Worm (Caenorhabditis elegans): Measurements from ENCODE around the gene emb-9.

emb-9 gene

ce11 chrIII:9335076-9335475, 9.2 kb downstream of the emb-9 start:
- TF ChIP-seq blmp-1 (tag; optimal IDR thresholded peaks at IDR 0.05; ENCODE audit: insufficient read depth) (no peak), ztf-11 (tag; optimal IDR thresholded peaks at IDR 0.05) (no peak), nhr-11 (tag; optimal IDR thresholded peaks at IDR 0.05) (no peak), ceh-16 (tag; optimal IDR thresholded peaks at IDR 0.05) (no peak), lin-13 (GFP tag; optimal IDR thresholded peaks at IDR 0.05) (no peak), peb-1 (tag; optimal IDR thresholded peaks at IDR 0.05) (no peak), aly-2 (tag; optimal IDR thresholded peaks at IDR 0.05) (no peak), alr-1 (tag; optimal IDR thresholded peaks at IDR 0.05) (no peak), nhr-129 (tag; optimal IDR thresholded peaks at IDR 0.05) (no peak), sma-9 (GFP tag; optimal IDR thresholded peaks at IDR 0.05) (no peak), sma-9 (tag; optimal IDR thresholded peaks at IDR 0.05) (no peak)

ce11 chrIII:9334174-9334573, 10.1 kb downstream of the emb-9 start, which contains the start of gene elo-4:
elo-4 (minus strand) TSS chrIII:9334274.
- TF ChIP-seq aly-2 (tag; optimal IDR thresholded peaks at IDR 0.05), result no peak
- no peak for TF ChIP-seq crh-2 (tag; optimal IDR thresholded peaks at IDR 0.05)
- no peak for TF ChIP-seq sma-3 (GFP tag; optimal IDR thresholded peaks at IDR 0.05)
- TF ChIP-seq ceh-16 (tag; optimal IDR thresholded peaks at IDR 0.05), result no peak
- no peak for TF ChIP-seq R02D3.7 (tag; optimal IDR thresholded peaks at IDR 0.05)
- no peak for TF ChIP-seq gmeb-1 (tag; optimal IDR thresholded peaks at IDR 0.05)
- TF ChIP-seq ama-1 (optimal IDR thresholded peaks at IDR 0.05), result no peak
- no peak for TF ChIP-seq nhr-11 (tag; optimal IDR thresholded peaks at IDR 0.05)
- TF ChIP-seq sma-9 (GFP tag; optimal IDR thresholded peaks at IDR 0.05), result no peak
- no peak for TF ChIP-seq sma-9 (tag; optimal IDR thresholded peaks at IDR 0.05)

- TF ChIP-seq C34F6.9 (tag; optimal IDR thresholded peaks at IDR 0.05), result peak; percentile 24
- peak in 1 of 2 experiments; percentile 74 for TF ChIP-seq lsy-2 (tag; optimal IDR thresholded peaks at IDR 0.05)
- TF ChIP-seq ceh-16 (tag; optimal IDR thresholded peaks at IDR 0.05), result no peak
Observed at ce11 chrIII:9331084-9331564, 13.1 kb downstream of the emb-9 start, which contains the start of gene ufc-1. ufc-1 (plus strand) TSS chrIII:9331514.

- no peak for TF ChIP-seq ama-1 (optimal IDR thresholded peaks at IDR 0.05)
- no peak for TF ChIP-seq R02D3.7 (tag; optimal IDR thresholded peaks at IDR 0.05)
- no peak for TF ChIP-seq ceh-82 (tag; optimal IDR thresholded peaks at IDR 0.05)
Observed at ce11 chrIII:9329790-9330366, 14.4 kb downstream of the emb-9 start, which contains the start of gene ttr-5. ttr-5 (plus strand) TSS chrIII:9330316.

ce11 chrIII:9329266-9329665, 15.0 kb downstream of the emb-9 start, which contains the start of gene C40H1.3:
C40H1.3 (minus strand) TSS chrIII:9329366.
- TF ChIP-seq peb-1 (tag; optimal IDR thresholded peaks at IDR 0.05) (no peak), ama-1 (optimal IDR thresholded peaks at IDR 0.05) (no peak), ztf-1 (GFP tag; conservative IDR thresholded peaks at IDR 0.05) (no peak)

- TF ChIP-seq blmp-1 (tag; optimal IDR thresholded peaks at IDR 0.05; ENCODE audit: insufficient read depth) (no peak), skn-1 (tag; optimal IDR thresholded peaks at IDR 0.05) (no peak), lsy-2 (tag; optimal IDR thresholded peaks at IDR 0.05) (peak in 1 of 2 experiments; percentile 13), mbf-1 (tag; optimal IDR thresholded peaks at IDR 0.05) (no peak), egl-27 (tag; optimal IDR thresholded peaks at IDR 0.05) (no peak), nhr-10 (tag; optimal IDR thresholded peaks at IDR 0.05) (no peak), sem-4 (tag; optimal IDR thresholded peaks at IDR 0.05) (no peak), lin-11 (tag; optimal IDR thresholded peaks at IDR 0.05) (no peak), mab-5 (tag; optimal IDR thresholded peaks at IDR 0.05) (no peak), nhr-25 (tag; optimal IDR thresholded peaks at IDR 0.05) (no peak), nhr-129 (tag; optimal IDR thresholded peaks at IDR 0.05) (peak; percentile 73), ama-1 (optimal IDR thresholded peaks at IDR 0.05) (no peak), peb-1 (tag; optimal IDR thresholded peaks at IDR 0.05) (no peak)
Observed at ce11 chrIII:9328732-9329131, 15.5 kb downstream of the emb-9 start.

- TF ChIP-seq fos-1 (tag; optimal IDR thresholded peaks at IDR 0.05) (no peak), unc-55 (GFP tag; optimal IDR thresholded peaks at IDR 0.05) (no peak), ceh-82 (tag; optimal IDR thresholded peaks at IDR 0.05) (no peak), skn-1 (tag; optimal IDR thresholded peaks at IDR 0.05) (no peak), nhr-25 (tag; optimal IDR thresholded peaks at IDR 0.05) (no peak), ama-1 (optimal IDR thresholded peaks at IDR 0.05) (no peak), ztf-11 (tag; optimal IDR thresholded peaks at IDR 0.05) (no peak), nhr-237 (tag; optimal IDR thresholded peaks at IDR 0.05) (no peak), elt-3 (tag; optimal IDR thresholded peaks at IDR 0.05) (no peak)
Observed at ce11 chrIII:9327910-9328309, 16.3 kb downstream of the emb-9 start.

All from whole organism, L2 larva.